Worm (Caenorhabditis elegans) whole organism, L2 larva: ENCODE measurements around the gene ugt-35.
A peak's percentile ranks its signal among the peaks of the same experiment; 100 is the strongest.

Source experiments
- C34F6.9 ChIP-seq: fragments of 150-350 bp; optimal IDR thresholded peaks from 2 replicates; lab custom pipeline; 2014; ENCODE audit warnings: missing biosample characterization, missing genetic modification characterization
- F13H6.1 ChIP-seq: sonication (generic microtip); optimal IDR thresholded peaks from 2 replicates; lab custom pipeline; 2016; ENCODE audit warnings: missing genetic modification characterization, missing compliant biosample characterization
- R02D3.7 ChIP-seq: fragments of 150-350 bp; optimal IDR thresholded peaks from 2 replicates; lab custom pipeline; 2014; ENCODE audit warnings: missing biosample characterization, missing genetic modification characterization
- Y55F3AM.14 ChIP-seq: fragments of 200-800 bp; sonication (Bioruptor generic); optimal IDR thresholded peaks from 2 replicates; lab custom pipeline; 2018; ENCODE audit warnings: mild to moderate bottlenecking, missing genetic modification characterization, missing compliant biosample characterization
- ZK546.5 ChIP-seq: sonication (generic microtip); optimal IDR thresholded peaks from 2 replicates; lab custom pipeline; 2017; ENCODE audit warnings: missing biosample characterization, missing genetic modification characterization
- alr-1 ChIP-seq: fragments of 150-350 bp; optimal IDR thresholded peaks from 2 replicates; lab custom pipeline; 2014; ENCODE audit warnings: missing biosample characterization, missing genetic modification characterization
- aly-2 ChIP-seq: fragments of 150-350 bp; optimal IDR thresholded peaks from 2 replicates; lab custom pipeline; 2014; ENCODE audit warnings: missing biosample characterization, missing genetic modification characterization
- ama-1 ChIP-seq: fragments of 150-350 bp; optimal IDR thresholded peaks from 2 replicates; lab custom pipeline; 2018; ENCODE audit warnings: inconsistent platforms
- blmp-1 ChIP-seq: sonication (generic microtip); optimal IDR thresholded peaks from 2 replicates; lab custom pipeline; 2017; ENCODE audit warnings: missing genetic modification characterization, mild to moderate bottlenecking, missing compliant biosample characterization, antibody characterized with exemption, moderate library complexity; ENCODE audit not compliant: insufficient read depth
- ceh-82 ChIP-seq: fragments of 150-350 bp; optimal IDR thresholded peaks from 2 replicates; lab custom pipeline; 2014; ENCODE audit warnings: missing biosample characterization, missing genetic modification characterization
- crh-2 ChIP-seq: sonication (generic microtip); optimal IDR thresholded peaks from 2 replicates; lab custom pipeline; 2017; ENCODE audit warnings: missing biosample characterization, missing genetic modification characterization
- dmd-4 ChIP-seq: sonication (generic microtip); optimal IDR thresholded peaks from 2 replicates; lab custom pipeline; 2017; ENCODE audit warnings: missing biosample characterization, missing genetic modification characterization
- egl-27 ChIP-seq: sonication (generic microtip); optimal IDR thresholded peaks from 3 replicates; lab custom pipeline; 2017; ENCODE audit warnings: missing biosample characterization, missing genetic modification reagents, missing genetic modification characterization
- elt-1 ChIP-seq: fragments of 150-350 bp; optimal IDR thresholded peaks from 2 replicates; lab custom pipeline; 2014; ENCODE audit warnings: missing biosample characterization, missing genetic modification characterization
- elt-3 ChIP-seq: sonication (generic microtip); optimal IDR thresholded peaks from 2 replicates; lab custom pipeline; 2017; ENCODE audit warnings: missing biosample characterization, missing genetic modification characterization
- fos-1 ChIP-seq: fragments of 150-350 bp; optimal IDR thresholded peaks from 2 replicates; lab custom pipeline; 2014; ENCODE audit warnings: missing biosample characterization, missing genetic modification characterization
- gmeb-1 ChIP-seq: fragments of 150-350 bp; optimal IDR thresholded peaks from 2 replicates; lab custom pipeline; 2014; ENCODE audit warnings: missing biosample characterization, missing genetic modification characterization
- lin-13 ChIP-seq: fragments of 150-350 bp; optimal IDR thresholded peaks from 2 replicates; lab custom pipeline; 2014; ENCODE audit warnings: missing biosample characterization, missing genetic modification reagents, missing genetic modification characterization
- lin-39 ChIP-seq: fragments of 150-350 bp; optimal IDR thresholded peaks from 2 replicates; lab custom pipeline; 2014; ENCODE audit warnings: missing biosample characterization, missing genetic modification reagents, missing genetic modification characterization
- lsy-2 ChIP-seq, 2 experiments: fragments of 150-350 bp in 1 of 2; sonication (generic microtip) in 1 of 2; optimal IDR thresholded peaks; 2 replicates each; lab custom pipeline; 2014 to 2017; ENCODE audit warnings: missing biosample characterization in 2 of 2, missing genetic modification characterization in 2 of 2
- mab-5 ChIP-seq: fragments of 150-350 bp; optimal IDR thresholded peaks from 2 replicates; lab custom pipeline; 2014; ENCODE audit warnings: missing biosample characterization, missing genetic modification characterization
- mdl-1 ChIP-seq, 2 experiments: fragments of 150-350 bp in 1 of 2; sonication (generic microtip) in 1 of 2; optimal IDR thresholded peaks; 2 replicates each; lab custom pipeline; 2017; ENCODE audit warnings: missing biosample characterization in 2 of 2, missing genetic modification characterization in 2 of 2
- nhr-10 ChIP-seq: sonication (generic microtip); optimal IDR thresholded peaks from 2 replicates; lab custom pipeline; 2017; ENCODE audit warnings: missing biosample characterization, missing genetic modification characterization
- nhr-11 ChIP-seq: fragments of 150-350 bp; optimal IDR thresholded peaks from 2 replicates; lab custom pipeline; 2014; ENCODE audit warnings: missing biosample characterization, missing genetic modification characterization
- nhr-129 ChIP-seq: fragments of 150-350 bp; optimal IDR thresholded peaks from 2 replicates; lab custom pipeline; 2014; ENCODE audit warnings: missing biosample characterization, missing genetic modification characterization
- nhr-21 ChIP-seq: fragments of 150-350 bp; optimal IDR thresholded peaks from 2 replicates; lab custom pipeline; 2014; ENCODE audit warnings: missing biosample characterization, missing genetic modification characterization
- nhr-23 ChIP-seq: fragments of 150-350 bp; optimal IDR thresholded peaks from 2 replicates; lab custom pipeline; 2014; ENCODE audit warnings: missing biosample characterization, missing genetic modification reagents, missing genetic modification characterization
- nhr-25 ChIP-seq: fragments of 150-350 bp; sonication (generic microtip); optimal IDR thresholded peaks from 3 replicates; lab custom pipeline; 2014; ENCODE audit warnings: missing biosample characterization, missing genetic modification characterization
- nhr-6 ChIP-seq: fragments of 150-350 bp; optimal IDR thresholded peaks from 2 replicates; lab custom pipeline; 2014; ENCODE audit warnings: missing biosample characterization, missing genetic modification characterization
- nhr-77 ChIP-seq: fragments of 150-350 bp; optimal IDR thresholded peaks from 2 replicates; lab custom pipeline; 2014; ENCODE audit warnings: missing biosample characterization, missing genetic modification characterization
- peb-1 ChIP-seq: fragments of 150-350 bp; optimal IDR thresholded peaks from 2 replicates; lab custom pipeline; 2014; ENCODE audit warnings: missing biosample characterization, missing genetic modification characterization
- sem-4 ChIP-seq: fragments of 150-350 bp; optimal IDR thresholded peaks from 2 replicates; lab custom pipeline; 2014; ENCODE audit warnings: missing biosample characterization, missing genetic modification reagents, missing genetic modification characterization
- sma-3 ChIP-seq: sonication (generic microtip); optimal IDR thresholded peaks from 2 replicates; lab custom pipeline; 2016; ENCODE audit warnings: missing genetic modification reagents, missing genetic modification characterization, missing compliant biosample characterization
- sma-9 ChIP-seq, 2 experiments: fragments of 150-350 bp in 1 of 2; sonication (generic microtip) in 1 of 2; optimal IDR thresholded peaks; 2 replicates each; lab custom pipeline; 2014 to 2016; ENCODE audit warnings: missing genetic modification characterization in 2 of 2, mild to moderate bottlenecking in 1 of 2, missing biosample characterization in 1 of 2, missing compliant biosample characterization in 1 of 2, missing genetic modification reagents in 1 of 2, moderate library complexity in 1 of 2
- snpc-4 ChIP-seq: fragments of 150-350 bp; optimal IDR thresholded peaks from 2 replicates; lab custom pipeline; 2014; ENCODE audit warnings: missing biosample characterization, missing genetic modification characterization
- unc-62 ChIP-seq: fragments of 150-350 bp; optimal IDR thresholded peaks from 2 replicates; lab custom pipeline; 2014; ENCODE audit warnings: missing biosample characterization, missing genetic modification reagents, missing genetic modification characterization
- zag-1 ChIP-seq: fragments of 150-350 bp; optimal IDR thresholded peaks from 2 replicates; lab custom pipeline; 2014; ENCODE audit warnings: missing biosample characterization, missing genetic modification characterization
- ztf-1 ChIP-seq: fragments of 200-800 bp; sonication (Bioruptor generic); conservative IDR thresholded peaks from 2 replicates; pipeline ENCODE4 v1.3.6; 2022; ENCODE audit warnings: missing genetic modification characterization, missing compliant biosample characterization
- ztf-11 ChIP-seq: sonication (generic microtip); optimal IDR thresholded peaks from 2 replicates; lab custom pipeline; 2017; ENCODE audit warnings: missing biosample characterization, missing genetic modification characterization

ugt-35 gene

DNA sequence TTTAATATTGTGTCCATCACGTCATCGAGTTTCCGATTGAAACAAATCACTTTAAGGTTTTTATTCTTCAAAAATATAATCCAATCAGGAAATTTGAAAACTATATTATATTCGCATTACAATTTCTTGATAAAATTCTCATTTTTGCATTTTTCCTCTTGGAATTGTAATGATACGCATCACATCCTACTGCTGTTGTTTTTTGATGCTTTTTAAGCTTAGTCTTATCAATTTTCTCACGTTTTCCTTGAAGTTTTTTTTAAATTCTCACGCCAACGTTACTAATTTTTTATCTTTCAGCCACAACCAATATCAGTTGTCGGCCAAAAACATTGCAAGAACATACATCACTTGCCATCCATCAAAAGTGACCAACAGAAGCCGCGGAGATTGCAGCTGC lies 28.1 kb upstream of the ugt-35 start, which contains the start of gene gsp-1:
TSS of gene gsp-1 (plus strand) at position 301 of the 400 bp plus-strand sequence.
- no peak for TF ChIP-seq nhr-10 (tag; lab: Kevin White, UChicago)
- TF ChIP-seq, all 48 proteins: peak for 0

ce11 chrV:10681117-10681959 lies 27.3 kb upstream of the ugt-35 start:
- TF ChIP-seq sma-9 (GFP tag; optimal IDR thresholded peaks at IDR 0.05; lab: Kevin White, UChicago) (peak; percentile 46), sma-9 (tag; optimal IDR thresholded peaks at IDR 0.05; lab: Kevin White, UChicago) (no peak), R02D3.7 (tag; lab: Kevin White, UChicago) (no peak), nhr-129 (tag; lab: Kevin White, UChicago) (peak; percentile 61), blmp-1 (tag; lab: Kevin White, UChicago) (no peak), nhr-10 (tag; lab: Kevin White, UChicago) (no peak), F13H6.1 (peak; percentile 62), zag-1 (no peak), sma-3 (peak; percentile 22), peb-1 (tag; lab: Kevin White, UChicago) (peak; percentile 11), nhr-25 (tag; lab: Kevin White, UChicago) (peak; percentile 10), ztf-1 (GFP tag; lab: Robert Waterston, UW) (no peak), nhr-6 (no peak), nhr-23 (tag; lab: Kevin White, UChicago) (no peak), fos-1 (tag; lab: Kevin White, UChicago) (peak; percentile 64), aly-2 (tag; lab: Kevin White, UChicago) (no peak), ama-1 (no peak), lsy-2 (tag; optimal IDR thresholded peaks at IDR 0.05; lab: Kevin White, UChicago) (peak in 1 of 2 experiments; percentile 19), ceh-82 (tag; lab: Kevin White, UChicago) (no peak), Y55F3AM.14 (GFP tag; lab: Kevin White, UChicago) (peak; percentile 65), nhr-77 (tag; lab: Kevin White, UChicago) (no peak), egl-27 (tag; lab: Kevin White, UChicago) (peak; percentile 49), snpc-4 (tag; lab: Kevin White, UChicago) (no peak), nhr-21 (tag; lab: Kevin White, UChicago) (peak; percentile 65), gmeb-1 (tag; lab: Kevin White, UChicago) (no peak), lin-39 (no peak), dmd-4 (tag; lab: Kevin White, UChicago) (no peak), ztf-11 (tag; lab: Kevin White, UChicago) (no peak), ZK546.5 (tag; lab: Kevin White, UChicago) (no peak), elt-1 (tag; lab: Kevin White, UChicago) (no peak), sem-4 (tag; lab: Kevin White, UChicago) (no peak), mdl-1 (tag; optimal IDR thresholded peaks at IDR 0.05; lab: Kevin White, UChicago) (peak; percentile 60 to 73), lin-13 (GFP tag; lab: Kevin White, UChicago) (no peak), elt-3 (tag; lab: Kevin White, UChicago) (no peak), alr-1 (tag; lab: Kevin White, UChicago) (no peak), crh-2 (tag; lab: Kevin White, UChicago) (peak; percentile 12), nhr-11 (tag; lab: Kevin White, UChicago) (no peak), mab-5 (tag; lab: Kevin White, UChicago) (no peak), C34F6.9 (tag; lab: Kevin White, UChicago) (no peak), unc-62 (GFP tag; lab: Kevin White, UChicago) (no peak)
